Worm (Caenorhabditis elegans) whole organism, L2 larva: ENCODE measurements around the gene Y46H3C.7.
"Not testable (repeated sequence)": the region's sequence is repeated elsewhere in the genome, so short reads cannot be mapped to it uniquely, and the experiment has no call there.

Experiments
- R02D3.7 ChIP-seq: fragments of 150-350 bp; optimal IDR thresholded peaks from 2 replicates; lab custom pipeline; 2014; ENCODE audit warnings: missing biosample characterization, missing genetic modification characterization
- elt-1 ChIP-seq: fragments of 150-350 bp; optimal IDR thresholded peaks from 2 replicates; lab custom pipeline; 2014; ENCODE audit warnings: missing biosample characterization, missing genetic modification characterization
- mdl-1 ChIP-seq, 2 experiments: fragments of 150-350 bp in 1 of 2; sonication (generic microtip) in 1 of 2; optimal IDR thresholded peaks; 2 replicates each; lab custom pipeline; 2017; ENCODE audit warnings: missing biosample characterization in 2 of 2, missing genetic modification characterization in 2 of 2
- nhr-12 ChIP-seq: fragments of 150-350 bp; optimal IDR thresholded peaks from 2 replicates; lab custom pipeline; 2014; ENCODE audit warnings: missing biosample characterization, missing genetic modification characterization
- unc-55 ChIP-seq: fragments of 150-350 bp; sonication (generic microtip); optimal IDR thresholded peaks from 3 replicates; lab custom pipeline; 2014; ENCODE audit warnings: missing biosample characterization, missing genetic modification reagents, missing genetic modification characterization
- ztf-11 ChIP-seq: sonication (generic microtip); optimal IDR thresholded peaks from 2 replicates; lab custom pipeline; 2017; ENCODE audit warnings: missing biosample characterization, missing genetic modification characterization

ce11 chrV:1692494-1692893, 1.3 kb downstream of the Y46H3C.7 start, which contains the start of gene Y46H3C.5:
- TF ChIP-seq unc-55 (GFP tag; lab: Kevin White, UChicago); R02D3.7 (tag; lab: Kevin White, UChicago); mdl-1 (tag; optimal IDR thresholded peaks at IDR 0.05; lab: Kevin White, UChicago); ztf-11 (tag; lab: Kevin White, UChicago); nhr-12; elt-1 (tag; lab: Kevin White, UChicago): not testable (repeated sequence)
